Worm (Caenorhabditis elegans) whole organism, L4 larva: ENCODE measurements around the gene H12D21.6.
A peak's percentile ranks its signal among the peaks of the same experiment; 100 is the strongest.

ENCODE experiments used
- F49E8.2 ChIP-seq: sonication (generic microtip); optimal IDR thresholded peaks from 2 replicates; lab custom pipeline; 2016; ENCODE audit warnings: missing compliant biosample characterization, mild to moderate bottlenecking, missing genetic modification characterization, borderline replicate concordance
- T20F7.1 ChIP-seq: fragments of 200-800 bp; sonication (Bioruptor generic); optimal IDR thresholded peaks from 2 replicates; lab custom pipeline; 2018; ENCODE audit warnings: mild to moderate bottlenecking, missing genetic modification characterization, missing compliant biosample characterization
- Y105C5A.15 ChIP-seq: fragments of 200-800 bp; sonication (Bioruptor generic); IDR thresholded peaks from 2 replicates; pipeline ENCODE4 v1.3.6; 2022; ENCODE audit warnings: missing genetic modification characterization, missing compliant biosample characterization
- Y48G9A.11 ChIP-seq: fragments of 200-800 bp; sonication (Bioruptor generic); IDR thresholded peaks from 2 replicates; pipeline ENCODE4 v1.3.6; 2022; ENCODE audit warnings: missing genetic modification reagents, missing genetic modification characterization, missing compliant biosample characterization
- Y5F2A.4 ChIP-seq: fragments of 200-800 bp; sonication (Bioruptor generic); optimal IDR thresholded peaks from 2 replicates; lab custom pipeline; 2018; ENCODE audit warnings: mild to moderate bottlenecking, missing genetic modification characterization, missing compliant biosample characterization
- ZK546.5 ChIP-seq, 2 experiments: sonication (generic microtip); optimal IDR thresholded peaks; 2 replicates each; lab custom pipeline; 2017; ENCODE audit warnings: missing biosample characterization in 2 of 2, missing genetic modification characterization in 2 of 2
- aha-1 ChIP-seq: fragments of 150-350 bp; peaks from one replicate; lab custom pipeline; 2014; ENCODE audit warnings: missing biosample characterization, missing genetic modification characterization
- aly-2 ChIP-seq: sonication (generic microtip); optimal IDR thresholded peaks from 2 replicates; lab custom pipeline; 2018; ENCODE audit warnings: missing biosample characterization, missing genetic modification characterization
- daf-16 ChIP-seq, 3 experiments: sonication (generic microtip); optimal IDR thresholded peaks; 2 replicates each; lab custom pipeline; 2016 to 2017; ENCODE audit warnings: missing genetic modification characterization in 3 of 3, missing genetic modification reagents in 3 of 3, mild to moderate bottlenecking in 2 of 3, missing compliant biosample characterization in 2 of 3, missing biosample characterization in 1 of 3, moderate library complexity in 1 of 3
- dpl-1 ChIP-seq: fragments of 150-350 bp; optimal IDR thresholded peaks from 2 replicates; lab custom pipeline; 2014; ENCODE audit warnings: missing biosample characterization, missing genetic modification reagents, missing genetic modification characterization
- egl-27 ChIP-seq: sonication (generic microtip); optimal IDR thresholded peaks from 3 replicates; lab custom pipeline; 2017; ENCODE audit warnings: missing biosample characterization, missing genetic modification reagents, missing genetic modification characterization
- fkh-10 ChIP-seq: fragments of 150-350 bp; optimal IDR thresholded peaks from 2 replicates; lab custom pipeline; 2014; ENCODE audit warnings: missing biosample characterization, missing genetic modification reagents, missing genetic modification characterization
- fos-1 ChIP-seq: fragments of 150-350 bp; optimal IDR thresholded peaks from 2 replicates; lab custom pipeline; 2014; ENCODE audit warnings: missing biosample characterization, missing genetic modification characterization
- hif-1 ChIP-seq, 2 experiments: sonication (generic microtip); optimal IDR thresholded peaks; 2 replicates each; lab custom pipeline; 2016 to 2017; ENCODE audit warnings: missing compliant biosample characterization in 2 of 2, missing genetic modification characterization in 2 of 2, missing genetic modification reagents in 2 of 2, missing genotype in 2 of 2, mild to moderate bottlenecking in 1 of 2
- hlh-11 ChIP-seq: fragments of 200-800 bp; sonication (Bioruptor generic); optimal IDR thresholded peaks from 2 replicates; lab custom pipeline; 2018; ENCODE audit warnings: mild to moderate bottlenecking, missing genetic modification characterization, missing compliant biosample characterization
- hlh-30 ChIP-seq: sonication (generic microtip); optimal IDR thresholded peaks from 2 replicates; lab custom pipeline; 2017; ENCODE audit warnings: antibody characterized with exemption, mild to moderate bottlenecking, missing genetic modification characterization, missing compliant biosample characterization; ENCODE audit not compliant: insufficient read depth
- lim-7 ChIP-seq: fragments of 200-800 bp; sonication (Bioruptor generic); IDR thresholded peaks from 2 replicates; pipeline ENCODE4 v1.3.6; 2022; ENCODE audit warnings: missing genetic modification characterization, missing compliant biosample characterization
- lin-39 ChIP-seq: fragments of 150-350 bp; optimal IDR thresholded peaks from 2 replicates; lab custom pipeline; 2014; ENCODE audit warnings: missing biosample characterization, missing genetic modification reagents, missing genetic modification characterization
- mdl-1 ChIP-seq, 2 experiments: fragments of 150-350 bp in 1 of 2; sonication (generic microtip) in 1 of 2; optimal IDR thresholded peaks; 2 replicates each; lab custom pipeline; 2014 to 2017; ENCODE audit warnings: missing biosample characterization in 2 of 2, missing genetic modification characterization in 2 of 2
- mep-1 ChIP-seq: fragments of 150-350 bp; sonication (generic microtip); optimal IDR thresholded peaks from 3 replicates; lab custom pipeline; 2014; ENCODE audit warnings: missing biosample characterization, missing genetic modification characterization
- mes-2 ChIP-seq: sonication (generic microtip); optimal IDR thresholded peaks from 2 replicates; lab custom pipeline; 2016; ENCODE audit warnings: missing genotype, mild to moderate bottlenecking, missing genetic modification characterization, missing compliant biosample characterization; ENCODE audit not compliant: poor library complexity, severe bottlenecking
- mxl-3 ChIP-seq: fragments of 200-800 bp; sonication (Bioruptor generic); optimal IDR thresholded peaks from 2 replicates; lab custom pipeline; 2018; ENCODE audit warnings: mild to moderate bottlenecking, missing genetic modification characterization, missing compliant biosample characterization
- nhr-10 ChIP-seq: fragments of 150-350 bp; optimal IDR thresholded peaks from 2 replicates; lab custom pipeline; 2014; ENCODE audit warnings: missing biosample characterization, missing genetic modification characterization
- nhr-11 ChIP-seq: fragments of 150-350 bp; optimal IDR thresholded peaks from 2 replicates; lab custom pipeline; 2014; ENCODE audit warnings: missing biosample characterization, missing genetic modification characterization
- nhr-25 ChIP-seq: sonication (generic microtip); optimal IDR thresholded peaks from 2 replicates; lab custom pipeline; 2017; ENCODE audit warnings: missing genetic modification characterization, mild to moderate bottlenecking, missing compliant biosample characterization, antibody characterized with exemption, moderate library complexity, borderline replicate concordance; ENCODE audit not compliant: insufficient read depth
- nhr-42 ChIP-seq: fragments of 200-800 bp; sonication (Bioruptor generic); IDR thresholded peaks from 2 replicates; pipeline ENCODE4 v1.3.6; 2022; ENCODE audit warnings: missing genetic modification characterization, missing compliant biosample characterization
- nhr-77 ChIP-seq: fragments of 150-350 bp; optimal IDR thresholded peaks from 2 replicates; lab custom pipeline; 2014; ENCODE audit warnings: missing biosample characterization, missing genetic modification characterization
- pha-4 ChIP-seq, 2 experiments: fragments of 150-350 bp in 1 of 2; fragments of 200-800 bp in 1 of 2; sonication (Bioruptor generic) in 1 of 2; IDR thresholded peaks in 1 of 2; optimal IDR thresholded peaks in 1 of 2; 2 replicates each; pipeline versions ENCODE4 v1.3.6 to Lab custom; 2014 to 2022; ENCODE audit warnings: missing genetic modification characterization in 2 of 2, missing genetic modification reagents in 2 of 2, missing biosample characterization in 1 of 2, missing compliant biosample characterization in 1 of 2
- php-3 ChIP-seq: fragments of 200-800 bp; sonication (Bioruptor generic); IDR thresholded peaks from 2 replicates; pipeline ENCODE4 v1.3.6; 2022; ENCODE audit warnings: missing genetic modification reagents, missing genetic modification characterization, missing compliant biosample characterization
- pqm-1 ChIP-seq: sonication (generic microtip); optimal IDR thresholded peaks from 2 replicates; lab custom pipeline; 2017; ENCODE audit warnings: missing biosample characterization, missing genetic modification characterization
- saeg-2 ChIP-seq: fragments of 200-800 bp; sonication (Bioruptor generic); IDR thresholded peaks from 2 replicates; pipeline ENCODE4 v1.3.6; 2022; ENCODE audit warnings: missing genetic modification reagents, missing genetic modification characterization, missing compliant biosample characterization
- tra-1 ChIP-seq: fragments of 200-800 bp; sonication (Bioruptor generic); IDR thresholded peaks from 2 replicates; pipeline ENCODE4 v1.3.6; 2022; ENCODE audit warnings: missing genetic modification reagents, missing genetic modification characterization, missing compliant biosample characterization
- unc-62 ChIP-seq, 3 experiments: fragments of 150-350 bp in 1 of 3; sonication (generic microtip); optimal IDR thresholded peaks in 2 of 3; peaks in 1 of 3; 1 replicate in 1 of 3; 2 replicates in 2 of 3; lab custom pipeline; 2014 to 2017; ENCODE audit warnings: missing biosample characterization in 3 of 3, missing genetic modification characterization in 3 of 3, missing genetic modification reagents in 3 of 3, missing genotype in 1 of 3
- vab-7 ChIP-seq: fragments of 200-800 bp; sonication (Bioruptor generic); IDR thresholded peaks from 2 replicates; pipeline ENCODE4 v1.3.6; 2022; ENCODE audit warnings: missing genetic modification reagents, missing genetic modification characterization, missing compliant biosample characterization
- zag-1 ChIP-seq: fragments of 150-350 bp; optimal IDR thresholded peaks from 2 replicates; lab custom pipeline; 2014; ENCODE audit warnings: missing biosample characterization, missing genetic modification characterization
- zip-2 ChIP-seq: fragments of 150-350 bp; optimal IDR thresholded peaks from 2 replicates; lab custom pipeline; 2014; ENCODE audit warnings: missing biosample characterization, missing genetic modification characterization
- ztf-7 ChIP-seq: fragments of 150-350 bp; optimal IDR thresholded peaks from 2 replicates; lab custom pipeline; 2014; ENCODE audit warnings: missing biosample characterization, missing genetic modification characterization

The H12D21.6 gene

ce11 chrV:14910758-14911157 lies 13.1 kb upstream of the H12D21.6 start:
- no peak for TF ChIP-seq tra-1 (GFP tag; lab: Robert Waterston, UW)
- TF ChIP-seq unc-62 (GFP tag; optimal IDR thresholded peaks at IDR 0.05 in 1 of 2; lab: Kevin White, UChicago) = peak in 1 of 2 experiments; percentile 96
- TF ChIP-seq unc-62 (tag; optimal IDR thresholded peaks at IDR 0.05; lab: Kevin White, UChicago) = no peak

DNA sequence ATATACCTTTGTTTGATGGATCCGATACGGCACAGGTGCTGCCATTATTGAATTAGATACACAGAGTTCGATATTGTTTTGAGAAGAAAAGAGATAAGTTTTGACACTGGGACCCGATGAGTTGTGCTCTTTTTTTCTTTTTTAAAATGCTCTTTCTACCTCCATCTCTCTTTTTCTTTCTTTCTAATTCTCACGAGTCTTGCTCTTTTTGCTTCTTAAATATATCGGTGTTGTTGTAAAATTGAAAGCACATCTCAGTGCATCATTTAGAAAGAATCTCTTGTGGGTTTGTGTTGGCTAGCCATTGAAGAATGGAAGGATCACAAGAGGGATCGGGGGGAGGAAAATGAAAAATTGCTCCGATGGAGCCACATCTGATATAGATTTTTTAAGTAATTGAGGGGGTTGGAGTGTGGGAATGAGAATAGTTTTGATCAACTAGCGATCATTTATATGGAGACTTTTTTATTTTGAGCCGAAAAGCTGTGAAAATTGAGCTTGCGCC lies 11.8 kb upstream of the H12D21.6 start, which contains the start of gene H12D21.9:
Gene H12D21.9 (minus strand): TSS at position 148 of the 505 bp plus-strand sequence.
- no peak for TF ChIP-seq lin-39 (tag; lab: Kevin White, UChicago)
- TF ChIP-seq aly-2 (tag; lab: Kevin White, UChicago) = no peak
- no peak for TF ChIP-seq T20F7.1 (GFP tag; lab: Kevin White, UChicago)
- no peak for TF ChIP-seq hif-1 (tag; optimal IDR thresholded peaks at IDR 0.05; lab: Kevin White, UChicago)
- TF ChIP-seq zip-2 = no peak
- TF ChIP-seq nhr-25 = no peak
- TF ChIP-seq nhr-10 (tag; lab: Kevin White, UChicago) = no peak
- no peak for TF ChIP-seq pha-4 (GFP tag; IDR thresholded peaks at IDR 0.05; lab: Robert Waterston, UW)
- no peak for TF ChIP-seq pha-4 (tag; optimal IDR thresholded peaks at IDR 0.05; lab: Kevin White, UChicago)
- TF ChIP-seq aha-1 (tag; lab: Kevin White, UChicago) = peak; percentile 47
- TF ChIP-seq Y105C5A.15 (GFP tag; lab: Robert Waterston, UW) = no peak
- TF ChIP-seq mdl-1 (tag; optimal IDR thresholded peaks at IDR 0.05; lab: Kevin White, UChicago) = no peak
- peak in 1 of 2 experiments; percentile 11 for TF ChIP-seq daf-16 (GFP tag; optimal IDR thresholded peaks at IDR 0.05; lab: Kevin White, UChicago)
- TF ChIP-seq daf-16 (tag; optimal IDR thresholded peaks at IDR 0.05; lab: Kevin White, UChicago) = no peak
- TF ChIP-seq, all 104 proteins: peak for 2

ce11 chrV:14907445-14907844 lies 9.8 kb upstream of the H12D21.6 start:
- TF ChIP-seq aha-1 (tag; lab: Kevin White, UChicago) (peak; percentile 7), unc-62 (GFP tag; optimal IDR thresholded peaks at IDR 0.05 in 1 of 2; lab: Kevin White, UChicago) (peak in 1 of 2 experiments; percentile 98), unc-62 (tag; optimal IDR thresholded peaks at IDR 0.05; lab: Kevin White, UChicago) (no peak), T20F7.1 (GFP tag; lab: Kevin White, UChicago) (no peak)

DNA sequence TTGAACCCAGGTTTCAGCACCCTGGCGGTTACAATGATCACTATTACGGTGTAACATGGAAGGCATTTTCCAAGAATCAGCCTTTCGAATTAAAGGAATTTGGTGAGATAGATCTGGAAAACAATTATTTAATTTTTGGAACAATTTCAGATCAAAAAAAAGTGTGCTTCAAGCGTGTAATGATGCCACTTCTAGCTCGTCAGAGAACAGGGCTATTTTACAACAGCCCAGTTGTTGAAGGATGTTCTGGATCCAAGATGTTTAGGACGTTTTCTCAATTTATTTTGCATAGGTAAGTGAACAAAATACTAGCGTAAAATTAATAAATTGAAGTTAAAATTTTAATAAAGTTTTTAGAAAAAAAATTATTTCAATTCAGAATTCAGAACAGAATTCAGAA lies 3.3 kb upstream of the H12D21.6 start:
- TF ChIP-seq aha-1 (tag; lab: Kevin White, UChicago) (peak; percentile 94), Y5F2A.4 (GFP tag; lab: Kevin White, UChicago) (no peak)

DNA sequence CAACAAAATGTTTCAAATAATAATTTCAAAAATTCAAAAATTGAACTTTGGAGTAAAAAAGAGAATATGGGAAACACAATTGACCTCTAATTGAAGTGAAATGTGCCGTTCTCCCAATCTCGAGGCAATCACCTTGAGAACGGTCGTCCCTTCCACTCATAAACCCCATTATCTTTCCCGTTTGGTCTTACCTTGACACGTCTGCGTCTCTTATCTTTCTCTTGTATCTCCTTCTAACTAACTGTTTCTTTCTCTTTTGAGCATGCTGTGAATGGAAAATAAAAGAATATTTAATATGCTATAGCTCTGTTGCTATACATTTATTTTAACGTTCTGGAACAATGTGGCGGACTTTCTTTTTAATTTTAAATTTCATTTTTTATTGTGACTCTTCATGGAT lies 1.9 kb upstream of the H12D21.6 start, which contains the start of gene H12D21.10:
Gene H12D21.10 (plus strand): TSS at position 260 of the 400 bp plus-strand sequence.
- TF ChIP-seq nhr-42 (GFP tag; lab: Robert Waterston, UW) (no peak), hlh-30 (tag; lab: Kevin White, UChicago) (no peak), aha-1 (tag; lab: Kevin White, UChicago) (no peak), lim-7 (GFP tag; lab: Robert Waterston, UW) (no peak), fos-1 (no peak), pqm-1 (tag; lab: Kevin White, UChicago) (no peak), mep-1 (tag; lab: Kevin White, UChicago) (no peak), nhr-10 (tag; lab: Kevin White, UChicago) (no peak)

ce11 chrV:14895557-14895956 lies 2.1 kb downstream of the H12D21.6 start, which contains the start of gene mpst-3:
mpst-3 (plus strand) TSS chrV:14895647.
- TF ChIP-seq saeg-2 (GFP tag; lab: Robert Waterston, UW) = no peak
- TF ChIP-seq ZK546.5 (tag; optimal IDR thresholded peaks at IDR 0.05; lab: Kevin White, UChicago) = no peak
- TF ChIP-seq daf-16 (GFP tag; optimal IDR thresholded peaks at IDR 0.05; lab: Kevin White, UChicago) = no peak
- TF ChIP-seq daf-16 (tag; optimal IDR thresholded peaks at IDR 0.05; lab: Kevin White, UChicago) = peak; percentile 83
- no peak for TF ChIP-seq dpl-1 (GFP tag; lab: Kevin White, UChicago)
- TF ChIP-seq zag-1 (tag; lab: Kevin White, UChicago) = no peak
- TF ChIP-seq php-3 (GFP tag; lab: Robert Waterston, UW) = peak; percentile 87
- peak; percentile 44 to 71 for TF ChIP-seq hif-1 (tag; optimal IDR thresholded peaks at IDR 0.05; lab: Kevin White, UChicago)
- no peak for TF ChIP-seq F49E8.2 (tag; lab: Kevin White, UChicago)
- TF ChIP-seq Y48G9A.11 = no peak
- peak; percentile 22 for TF ChIP-seq nhr-77 (tag; lab: Kevin White, UChicago)
- TF ChIP-seq vab-7 (GFP tag; lab: Robert Waterston, UW) = no peak
- TF ChIP-seq mes-2 (tag; lab: Kevin White, UChicago) = peak; percentile 39
- peak; percentile 51 for TF ChIP-seq mxl-3 (GFP tag; lab: Kevin White, UChicago)
- TF ChIP-seq hlh-30 (tag; lab: Kevin White, UChicago) = peak; percentile 20
- TF ChIP-seq hlh-11 = peak; percentile 79
- TF ChIP-seq ztf-7 = no peak
- no peak for TF ChIP-seq unc-62 (GFP tag; optimal IDR thresholded peaks at IDR 0.05 in 1 of 2; lab: Kevin White, UChicago)
- TF ChIP-seq unc-62 (tag; optimal IDR thresholded peaks at IDR 0.05; lab: Kevin White, UChicago) = no peak
- no peak for TF ChIP-seq nhr-11
- no peak for TF ChIP-seq fkh-10 (GFP tag; lab: Kevin White, UChicago)
- no peak for TF ChIP-seq egl-27 (tag; lab: Kevin White, UChicago)
- peak; percentile 86 for TF ChIP-seq pqm-1 (tag; lab: Kevin White, UChicago)
